Fruit fly (Drosophila melanogaster) whole organism, prepupa: Measurements from ENCODE around the gene CG15152.

Source experiments
- Blimp-1 ChIP-seq: fragments of 200-800 bp; sonication (Bioruptor generic); optimal IDR thresholded peaks from 3 replicates; lab custom pipeline; 2017; ENCODE audit warnings: missing biosample characterization, missing genetic modification characterization, mild to moderate bottlenecking, moderate library complexity, missing genetic modification reagents
- CG11902 ChIP-seq: fragments of 200-800 bp; sonication (Bioruptor generic); optimal IDR thresholded peaks from 3 replicates; lab custom pipeline; 2016; ENCODE audit warnings: missing biosample characterization, missing genetic modification characterization

dm6 chr2L:18141471-18142345, 27.4 kb downstream of the CG15152 start:
- TF ChIP-seq Blimp-1 (GFP tag; lab: Kevin White, UChicago): peak; percentile 39
- TF ChIP-seq CG11902 (GFP tag; lab: Kevin White, UChicago): peak; percentile 25
